Worm (Caenorhabditis elegans) whole organism, L4 larva: ENCODE results near the gene dhcr-24.

Experiments
- F26F4.8 ChIP-seq: fragments of 200-800 bp; sonication (Bioruptor generic); conservative IDR thresholded peaks from 2 replicates; pipeline ENCODE4 v1.3.6; 2022; ENCODE audit warnings: missing genetic modification characterization, missing compliant biosample characterization
- R02D3.7 ChIP-seq: fragments of 150-350 bp; sonication (generic microtip); optimal IDR thresholded peaks from 3 replicates; lab custom pipeline; 2014; ENCODE audit warnings: missing biosample characterization, missing genetic modification characterization
- aha-1 ChIP-seq: fragments of 150-350 bp; peaks from one replicate; lab custom pipeline; 2014; ENCODE audit warnings: missing biosample characterization, missing genetic modification characterization
- arid-1 ChIP-seq: fragments of 200-800 bp; sonication (Bioruptor generic); conservative IDR thresholded peaks from 2 replicates; pipeline ENCODE4 v1.3.6; 2022; ENCODE audit warnings: missing genetic modification reagents, missing genetic modification characterization, missing compliant biosample characterization
- ceh-20 ChIP-seq: fragments of 200-800 bp; sonication (Bioruptor generic); IDR thresholded peaks from 2 replicates; pipeline ENCODE4 v1.3.6; 2022; ENCODE audit warnings: missing genetic modification reagents, missing genetic modification characterization, missing compliant biosample characterization
- ceh-28 ChIP-seq: fragments of 150-350 bp; optimal IDR thresholded peaks from 2 replicates; lab custom pipeline; 2014; ENCODE audit warnings: missing biosample characterization, missing genetic modification reagents, missing genetic modification characterization
- ctbp-1 ChIP-seq: fragments of 200-800 bp; sonication (Bioruptor generic); IDR thresholded peaks from 2 replicates; pipeline ENCODE4 v1.3.6; 2022; ENCODE audit warnings: missing genetic modification reagents, missing genetic modification characterization, missing compliant biosample characterization
- egl-27 ChIP-seq: sonication (generic microtip); optimal IDR thresholded peaks from 3 replicates; lab custom pipeline; 2017; ENCODE audit warnings: missing biosample characterization, missing genetic modification reagents, missing genetic modification characterization
- fos-1 ChIP-seq: fragments of 150-350 bp; optimal IDR thresholded peaks from 2 replicates; lab custom pipeline; 2014; ENCODE audit warnings: missing biosample characterization, missing genetic modification characterization
- hif-1 ChIP-seq, 2 experiments: sonication (generic microtip); optimal IDR thresholded peaks; 2 replicates each; lab custom pipeline; 2016 to 2017; ENCODE audit warnings: missing compliant biosample characterization in 2 of 2, missing genetic modification characterization in 2 of 2, missing genetic modification reagents in 2 of 2, missing genotype in 2 of 2, mild to moderate bottlenecking in 1 of 2
- hlh-11 ChIP-seq: fragments of 200-800 bp; sonication (Bioruptor generic); optimal IDR thresholded peaks from 2 replicates; lab custom pipeline; 2018; ENCODE audit warnings: mild to moderate bottlenecking, missing genetic modification characterization, missing compliant biosample characterization
- hlh-30 ChIP-seq: sonication (generic microtip); optimal IDR thresholded peaks from 2 replicates; lab custom pipeline; 2017; ENCODE audit warnings: antibody characterized with exemption, mild to moderate bottlenecking, missing genetic modification characterization, missing compliant biosample characterization; ENCODE audit not compliant: insufficient read depth
- hmg-1.1 ChIP-seq: fragments of 200-800 bp; sonication (Bioruptor generic); IDR thresholded peaks from 2 replicates; pipeline ENCODE4 v1.3.6; 2022; ENCODE audit warnings: missing genetic modification reagents, missing genetic modification characterization, missing compliant biosample characterization
- jun-1 ChIP-seq: fragments of 150-350 bp; optimal IDR thresholded peaks from 2 replicates; lab custom pipeline; 2014; ENCODE audit warnings: missing biosample characterization, missing genetic modification reagents, missing genetic modification characterization
- lim-7 ChIP-seq: fragments of 200-800 bp; sonication (Bioruptor generic); IDR thresholded peaks from 2 replicates; pipeline ENCODE4 v1.3.6; 2022; ENCODE audit warnings: missing genetic modification characterization, missing compliant biosample characterization
- lin-1 ChIP-seq: fragments of 200-800 bp; sonication (Bioruptor generic); IDR thresholded peaks from 2 replicates; pipeline ENCODE4 v1.3.6; 2022; ENCODE audit warnings: missing genetic modification reagents, missing genetic modification characterization, missing compliant biosample characterization
- lsy-2 ChIP-seq, 2 experiments: fragments of 150-350 bp in 1 of 2; sonication (generic microtip) in 1 of 2; optimal IDR thresholded peaks; 2 replicates each; lab custom pipeline; 2014 to 2017; ENCODE audit warnings: missing biosample characterization in 2 of 2, missing genetic modification characterization in 2 of 2
- madf-9 ChIP-seq: fragments of 200-800 bp; sonication (Bioruptor generic); conservative IDR thresholded peaks from 2 replicates; pipeline ENCODE4 v1.3.6; 2022; ENCODE audit warnings: missing genetic modification reagents, missing genetic modification characterization, missing compliant biosample characterization
- mxl-2 ChIP-seq: fragments of 200-800 bp; sonication (Bioruptor generic); conservative IDR thresholded peaks from 2 replicates; pipeline ENCODE4 v1.3.6; 2022; ENCODE audit warnings: missing genetic modification reagents, missing genetic modification characterization, missing compliant biosample characterization
- nhr-10 ChIP-seq: fragments of 150-350 bp; optimal IDR thresholded peaks from 2 replicates; lab custom pipeline; 2014; ENCODE audit warnings: missing biosample characterization, missing genetic modification characterization
- nhr-11 ChIP-seq: fragments of 150-350 bp; optimal IDR thresholded peaks from 2 replicates; lab custom pipeline; 2014; ENCODE audit warnings: missing biosample characterization, missing genetic modification characterization
- nhr-111 ChIP-seq: fragments of 200-800 bp; sonication (Bioruptor generic); optimal IDR thresholded peaks from 2 replicates; lab custom pipeline; 2018; ENCODE audit warnings: mild to moderate bottlenecking, missing genetic modification characterization, missing compliant biosample characterization
- nhr-25 ChIP-seq: sonication (generic microtip); optimal IDR thresholded peaks from 2 replicates; lab custom pipeline; 2017; ENCODE audit warnings: missing genetic modification characterization, mild to moderate bottlenecking, missing compliant biosample characterization, antibody characterized with exemption, moderate library complexity, borderline replicate concordance; ENCODE audit not compliant: insufficient read depth
- nhr-42 ChIP-seq: fragments of 200-800 bp; sonication (Bioruptor generic); IDR thresholded peaks from 2 replicates; pipeline ENCODE4 v1.3.6; 2022; ENCODE audit warnings: missing genetic modification characterization, missing compliant biosample characterization
- nhr-6 ChIP-seq: fragments of 150-350 bp; optimal IDR thresholded peaks from 2 replicates; lab custom pipeline; 2014; ENCODE audit warnings: missing biosample characterization, missing genetic modification characterization
- nhr-77 ChIP-seq: fragments of 150-350 bp; optimal IDR thresholded peaks from 2 replicates; lab custom pipeline; 2014; ENCODE audit warnings: missing biosample characterization, missing genetic modification characterization
- pha-4 ChIP-seq, 2 experiments: fragments of 150-350 bp in 1 of 2; fragments of 200-800 bp in 1 of 2; sonication (Bioruptor generic) in 1 of 2; IDR thresholded peaks in 1 of 2; optimal IDR thresholded peaks in 1 of 2; 2 replicates each; pipeline versions ENCODE4 v1.3.6 to Lab custom; 2014 to 2022; ENCODE audit warnings: missing genetic modification characterization in 2 of 2, missing genetic modification reagents in 2 of 2, missing biosample characterization in 1 of 2, missing compliant biosample characterization in 1 of 2
- pqm-1 ChIP-seq: sonication (generic microtip); optimal IDR thresholded peaks from 2 replicates; lab custom pipeline; 2017; ENCODE audit warnings: missing biosample characterization, missing genetic modification characterization
- sdz-12 ChIP-seq: fragments of 200-800 bp; sonication (Bioruptor generic); optimal IDR thresholded peaks from 2 replicates; lab custom pipeline; 2018; ENCODE audit warnings: mild to moderate bottlenecking, missing genetic modification characterization, missing compliant biosample characterization
- set-16 ChIP-seq: fragments of 200-800 bp; sonication (Bioruptor generic); IDR thresholded peaks from 2 replicates; pipeline ENCODE4 v1.3.6; 2022; ENCODE audit warnings: missing genetic modification reagents, missing genetic modification characterization, missing compliant biosample characterization
- skn-1 ChIP-seq: fragments of 150-350 bp; optimal IDR thresholded peaks from 2 replicates; lab custom pipeline; 2014; ENCODE audit warnings: missing biosample characterization, missing genetic modification characterization
- snpc-1.2 ChIP-seq: fragments of 200-800 bp; sonication (Bioruptor generic); IDR thresholded peaks from 2 replicates; pipeline ENCODE4 v1.3.6; 2022; ENCODE audit warnings: missing genetic modification reagents, missing genetic modification characterization, missing compliant biosample characterization
- spr-3 ChIP-seq: fragments of 200-800 bp; sonication (Bioruptor generic); optimal IDR thresholded peaks from 2 replicates; lab custom pipeline; 2018; ENCODE audit warnings: mild to moderate bottlenecking, missing genetic modification characterization, missing compliant biosample characterization
- tag-97 ChIP-seq: fragments of 200-800 bp; sonication (Bioruptor generic); IDR thresholded peaks from 2 replicates; pipeline ENCODE4 v1.3.6; 2022; ENCODE audit warnings: missing genetic modification characterization, missing compliant biosample characterization
- unc-62 ChIP-seq, 3 experiments: fragments of 150-350 bp in 1 of 3; sonication (generic microtip); optimal IDR thresholded peaks in 2 of 3; peaks in 1 of 3; 1 replicate in 1 of 3; 2 replicates in 2 of 3; lab custom pipeline; 2014 to 2017; ENCODE audit warnings: missing biosample characterization in 3 of 3, missing genetic modification characterization in 3 of 3, missing genetic modification reagents in 3 of 3, missing genotype in 1 of 3
- zag-1 ChIP-seq: fragments of 150-350 bp; optimal IDR thresholded peaks from 2 replicates; lab custom pipeline; 2014; ENCODE audit warnings: missing biosample characterization, missing genetic modification characterization
- zip-11 ChIP-seq: fragments of 200-800 bp; sonication (Bioruptor generic); IDR thresholded peaks from 2 replicates; pipeline ENCODE4 v1.3.6; 2022; ENCODE audit warnings: missing genetic modification characterization, missing compliant biosample characterization
- ztf-11 ChIP-seq: fragments of 150-350 bp; optimal IDR thresholded peaks from 2 replicates; lab custom pipeline; 2014; ENCODE audit warnings: missing biosample characterization, missing genetic modification characterization

dhcr-24 gene

ce11 chrX:2598833-2599279, 34.9 kb upstream of the dhcr-24 start (continued):
- TF ChIP-seq zag-1 (tag; lab: Kevin White, UChicago) (no peak), ceh-28 (tag; lab: Kevin White, UChicago) (no peak), nhr-77 (tag; lab: Kevin White, UChicago) (peak; percentile 7), nhr-111 (GFP tag; lab: Kevin White, UChicago) (no peak), sdz-12 (GFP tag; lab: Kevin White, UChicago) (no peak), jun-1 (tag; lab: Kevin White, UChicago) (no peak), pqm-1 (no peak), unc-62 (GFP tag; optimal IDR thresholded peaks at IDR 0.05 in 1 of 2; lab: Kevin White, UChicago) (peak in 1 of 2 experiments; percentile 62), unc-62 (tag; optimal IDR thresholded peaks at IDR 0.05; lab: Kevin White, UChicago) (no peak), skn-1 (tag; lab: Kevin White, UChicago) (no peak), mxl-2 (no peak), ctbp-1 (GFP tag; lab: Robert Waterston, UW) (peak; percentile 91), pha-4 (GFP tag; IDR thresholded peaks at IDR 0.05; lab: Robert Waterston, UW) (no peak), pha-4 (tag; optimal IDR thresholded peaks at IDR 0.05; lab: Kevin White, UChicago) (no peak), hlh-11 (tag; lab: Kevin White, UChicago) (peak; percentile 69), set-16 (peak; percentile 77), lim-7 (GFP tag; lab: Robert Waterston, UW) (no peak), spr-3 (GFP tag; lab: Kevin White, UChicago) (no peak)

- TF ChIP-seq nhr-42 (GFP tag; lab: Robert Waterston, UW) (no peak), nhr-11 (tag; lab: Kevin White, UChicago) (peak; percentile 58), hif-1 (tag; optimal IDR thresholded peaks at IDR 0.05; lab: Kevin White, UChicago) (peak in 1 of 2 experiments; percentile 75), nhr-6 (tag; lab: Kevin White, UChicago) (no peak), madf-9 (no peak), hlh-30 (tag; lab: Kevin White, UChicago) (peak; percentile 9), fos-1 (tag; lab: Kevin White, UChicago) (no peak), arid-1 (GFP tag; lab: Robert Waterston, UW) (no peak), nhr-10 (no peak), ctbp-1 (GFP tag; lab: Robert Waterston, UW) (0 out of 2 replicates have a peak, but pooled peaks have one; percentile 41), lin-1 (no peak), lsy-2 (tag; optimal IDR thresholded peaks at IDR 0.05; lab: Kevin White, UChicago) (peak in 1 of 2 experiments; percentile 17), snpc-1.2 (GFP tag; lab: Robert Waterston, UW) (no peak), aha-1 (peak; percentile 97), nhr-25 (tag; lab: Kevin White, UChicago) (no peak)
- TF ChIP-seq, all 104 proteins: peak for 6
These were observed 32.7 kb upstream of the dhcr-24 start for ce11 chrX:2596605-2597004.

- no peak for TF ChIP-seq lim-7 (GFP tag; lab: Robert Waterston, UW)
- TF ChIP-seq egl-27 (tag; lab: Kevin White, UChicago): no peak
- TF ChIP-seq R02D3.7 (tag; lab: Kevin White, UChicago): no peak
- TF ChIP-seq zip-11: no peak
- TF ChIP-seq nhr-10: no peak
- TF ChIP-seq ceh-20: no peak
- TF ChIP-seq nhr-6 (tag; lab: Kevin White, UChicago): no peak
- no peak for TF ChIP-seq hmg-1.1 (GFP tag; lab: Robert Waterston, UW)
- TF ChIP-seq F26F4.8 (GFP tag; lab: Robert Waterston, UW): no peak
- no peak for TF ChIP-seq ztf-11 (tag; lab: Kevin White, UChicago)
- no peak for TF ChIP-seq jun-1 (tag; lab: Kevin White, UChicago)
- TF ChIP-seq tag-97: no peak
These were observed 31.8 kb upstream of the dhcr-24 start for ce11 chrX:2595757-2596059.
